Fruit fly (Drosophila melanogaster): ENCODE results near the gene Gr21a.

The Gr21a gene

DNA sequence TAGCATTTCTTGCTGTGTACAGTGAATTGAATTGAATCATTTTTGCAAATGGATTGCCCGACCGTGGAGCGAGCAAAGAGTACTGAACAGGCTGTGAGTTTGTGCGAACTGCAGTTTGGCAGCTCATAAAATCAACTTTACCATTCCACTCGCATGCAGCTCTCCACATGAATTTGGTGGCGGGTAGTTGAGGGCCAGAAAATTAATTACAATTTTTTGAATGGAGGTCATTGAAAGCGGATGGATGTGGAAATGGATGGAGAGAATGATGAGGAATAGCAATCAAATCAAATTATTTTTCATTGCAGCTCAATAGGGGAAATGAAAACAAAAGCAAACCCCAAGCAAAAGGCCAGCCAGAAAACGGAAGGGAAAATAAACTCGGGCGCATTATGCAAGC is 30.6 kb upstream of the Gr21a start, which contains the start of gene GABA-B-R3:
GABA-B-R3 (plus strand) TSS at position 301 of the 400 bp plus-strand sequence.
- no peak for TF ChIP-seq CG9948 (tag; optimal IDR thresholded peaks at IDR 0.05)

dm6 chr2L:750299-750698 is 30.0 kb upstream of the Gr21a start:
- no peak for TF ChIP-seq Ets98B (GFP tag; IDR thresholded peaks at IDR 0.05)
- TF ChIP-seq CG4496 (GFP tag; IDR thresholded peaks at IDR 0.05), result 0 out of 3 replicates have a peak, but pooled peaks have one; percentile 18

DNA sequence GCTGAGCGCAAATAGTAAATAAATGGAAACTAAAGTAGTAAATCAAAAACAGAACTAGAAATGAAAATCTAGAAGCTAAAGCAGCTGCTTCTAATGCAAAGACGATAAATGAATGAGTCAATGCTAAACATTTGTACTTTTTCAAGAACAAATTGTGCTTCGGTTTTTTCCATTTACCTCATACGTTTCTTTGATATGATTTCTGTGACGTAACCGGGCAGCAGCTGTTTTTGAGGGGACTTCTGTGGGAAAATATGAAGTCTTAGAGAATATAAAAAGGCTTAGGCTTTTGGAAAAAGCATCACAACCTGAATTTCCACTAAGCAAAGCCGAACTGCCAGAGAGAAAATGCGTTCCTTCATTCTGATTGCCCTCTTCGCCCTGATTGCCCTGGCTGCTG is 7.0 kb upstream of the Gr21a start, which contains the start of gene CG12506:
CG12506 (plus strand) TSS at position 301 of the 400 bp plus-strand sequence.
- TF ChIP-seq CG4496 (GFP tag; IDR thresholded peaks at IDR 0.05) (no peak), CG13204 (GFP tag; optimal IDR thresholded peaks at IDR 0.05) (no peak), CG8159 (tag; optimal IDR thresholded peaks at IDR 0.05) (no peak), CG15710 (tag; optimal IDR thresholded peaks at IDR 0.05) (no peak), Pif1A (GFP tag; optimal IDR thresholded peaks at IDR 0.05) (no peak), CG10348 (GFP tag; IDR thresholded peaks at IDR 0.05) (no peak), CG32121 (GFP tag; IDR thresholded peaks at IDR 0.05) (no peak), Ets98B (GFP tag; IDR thresholded peaks at IDR 0.05) (no peak), CG34367 (tag; optimal IDR thresholded peaks at IDR 0.05) (no peak), D1 (tag; optimal IDR thresholded peaks at IDR 0.05) (no peak), CG8301 (tag; optimal IDR thresholded peaks at IDR 0.05) (no peak), EcR (GFP tag; optimal IDR thresholded peaks at IDR 0.05) (no peak), fd96Ca (GFP tag; IDR thresholded peaks at IDR 0.05) (no peak), CG17806 (tag; optimal IDR thresholded peaks at IDR 0.05) (no peak), Pif1B (GFP tag; optimal IDR thresholded peaks at IDR 0.05) (no peak)

DNA sequence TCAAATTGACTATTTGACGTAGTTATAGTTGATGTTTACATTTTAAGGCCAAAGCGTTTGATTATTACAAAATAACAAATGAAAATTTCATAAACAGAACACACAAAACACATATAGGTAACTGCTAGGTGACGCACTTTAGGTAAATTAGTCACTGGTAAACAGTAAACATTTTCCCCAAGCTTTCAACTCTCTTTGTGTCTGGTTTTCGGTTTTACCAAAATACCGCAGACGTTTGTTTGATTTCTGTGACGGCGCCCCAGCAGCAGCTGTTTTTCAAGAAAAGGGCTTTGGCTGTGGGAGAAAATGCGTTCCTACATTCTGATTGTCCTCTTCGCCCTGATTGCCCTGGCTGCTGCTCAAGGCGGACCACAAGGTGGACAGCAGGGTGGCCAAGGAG is 4.0 kb upstream of the Gr21a start, which contains the start of gene CG13946:
CG13946 (plus strand) TSS at position 301 of the 400 bp plus-strand sequence.
- TF ChIP-seq gl (tag; optimal IDR thresholded peaks at IDR 0.05) (no peak), CG15710 (tag; optimal IDR thresholded peaks at IDR 0.05) (no peak), CG4496 (GFP tag; IDR thresholded peaks at IDR 0.05) (no peak), CG34367 (tag; optimal IDR thresholded peaks at IDR 0.05) (no peak), rn (GFP tag; IDR thresholded peaks at IDR 0.05) (no peak), CG14655 (GFP tag; optimal IDR thresholded peaks at IDR 0.05) (no peak), D1 (tag; optimal IDR thresholded peaks at IDR 0.05) (no peak), CG10348 (GFP tag; IDR thresholded peaks at IDR 0.05) (no peak)

DNA sequence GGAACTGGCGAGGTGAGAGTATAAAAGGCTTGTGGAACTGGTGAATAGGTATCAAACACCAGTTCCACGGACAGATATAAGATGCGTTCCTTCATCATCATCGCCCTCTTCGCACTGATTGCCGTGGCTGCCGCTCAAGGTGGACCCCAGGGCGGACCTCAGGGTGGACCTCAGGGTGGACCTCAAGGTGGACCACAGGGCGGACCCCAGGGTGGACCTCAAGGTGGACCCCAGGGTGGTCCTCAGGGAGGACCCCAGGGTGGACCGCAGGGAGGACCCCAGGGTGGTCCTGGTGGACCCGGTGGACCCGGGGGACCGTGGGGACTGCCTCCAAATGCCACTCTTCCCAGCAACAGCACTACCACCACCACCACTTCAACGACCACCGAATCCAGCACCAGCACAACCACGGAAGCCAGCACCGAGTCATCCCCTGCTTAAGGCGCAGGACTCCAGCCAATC is 1.1 kb upstream of the Gr21a start, which contains the start of gene CG13947:
CG13947 (plus strand) TSS at position 51 of the 462 bp plus-strand sequence.
- TF ChIP-seq gl (tag; optimal IDR thresholded peaks at IDR 0.05) (no peak), EcR (GFP tag; optimal IDR thresholded peaks at IDR 0.05) (no peak), CG4496 (GFP tag; IDR thresholded peaks at IDR 0.05) (no peak), Pif1B (GFP tag; optimal IDR thresholded peaks at IDR 0.05) (no peak)

DNA sequence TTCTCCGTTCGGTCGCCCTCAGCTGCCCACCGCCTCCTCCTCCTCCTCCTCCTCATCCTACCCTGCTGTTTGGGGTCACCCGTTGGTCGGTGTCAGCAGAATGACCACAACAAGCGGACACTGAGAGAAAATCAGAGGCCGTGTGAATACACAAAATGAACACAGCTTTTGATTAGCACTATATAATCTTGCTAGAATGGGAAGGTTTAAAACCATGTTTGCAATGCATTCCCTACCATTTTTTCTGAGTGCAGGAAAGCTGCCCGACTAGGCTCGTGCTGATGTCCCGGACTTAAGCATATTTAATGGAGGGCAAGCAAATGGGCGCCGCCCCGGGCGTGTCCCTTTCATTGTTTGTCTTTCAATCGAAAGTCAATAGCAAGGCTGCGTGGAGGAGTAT is 569 bp downstream of the Gr21a start:
- TF ChIP-seq CG14655 (GFP tag; optimal IDR thresholded peaks at IDR 0.05), result no peak
- no peak for TF ChIP-seq Pif1B (GFP tag; optimal IDR thresholded peaks at IDR 0.05)

DNA sequence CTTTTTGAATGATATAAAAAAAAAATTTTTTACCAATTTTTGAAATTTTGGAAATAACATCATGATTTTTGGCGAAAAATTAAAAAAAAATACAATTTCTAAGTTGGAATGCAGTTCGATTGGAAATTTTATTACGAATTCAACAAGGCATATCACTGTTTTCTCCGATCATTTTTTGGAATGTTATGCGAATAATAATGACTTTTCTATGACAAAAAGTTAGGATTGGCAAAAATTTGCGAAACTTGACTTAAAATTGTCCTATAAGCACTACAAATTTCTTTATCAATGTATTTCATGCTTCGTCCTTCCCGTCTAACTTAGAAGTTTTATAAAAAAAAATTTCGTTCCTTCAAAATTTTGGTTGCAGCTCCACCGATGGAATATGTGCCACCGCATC is 3.8 kb downstream of the Gr21a start, which contains the start of gene CG3544:
CG3544 (plus strand) TSS at position 301 of the 400 bp plus-strand sequence.
- no peak for TF ChIP-seq CG10348 (GFP tag; IDR thresholded peaks at IDR 0.05)
- no peak for TF ChIP-seq Snoo (tag; optimal IDR thresholded peaks at IDR 0.05)
- no peak for TF ChIP-seq Ets98B (GFP tag; IDR thresholded peaks at IDR 0.05)
- TF ChIP-seq CG14655 (GFP tag; optimal IDR thresholded peaks at IDR 0.05), result no peak
- no peak for TF ChIP-seq CG4496 (GFP tag; IDR thresholded peaks at IDR 0.05)
- no peak for TF ChIP-seq rn (GFP tag; IDR thresholded peaks at IDR 0.05)
- TF ChIP-seq fd96Ca (GFP tag; IDR thresholded peaks at IDR 0.05), result no peak
- TF ChIP-seq CG17806 (tag; optimal IDR thresholded peaks at IDR 0.05), result no peak
- no peak for TF ChIP-seq D1 (tag; optimal IDR thresholded peaks at IDR 0.05)

DNA sequence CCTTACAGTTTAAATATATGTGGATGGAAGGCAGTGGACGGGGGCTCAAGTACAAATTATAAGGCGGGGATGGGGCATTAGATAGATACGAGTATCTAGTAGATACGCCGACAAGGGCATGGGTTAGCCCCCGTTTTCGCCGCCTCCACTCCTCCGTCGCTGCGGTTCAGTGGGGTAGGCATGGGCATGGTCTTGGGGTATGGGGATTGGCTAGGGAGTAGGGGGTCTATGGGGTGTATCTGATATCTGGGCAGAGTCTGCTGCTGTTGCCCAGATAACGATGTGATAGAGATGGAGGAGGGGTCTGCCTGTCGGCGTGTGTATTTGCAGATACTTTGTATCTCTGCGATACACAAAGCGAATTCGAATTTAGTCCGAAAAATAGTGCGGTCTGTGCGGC is 9.7 kb downstream of the Gr21a start:
- TF ChIP-seq CG12605 (GFP tag; IDR thresholded peaks at IDR 0.05), result no peak
- no peak for TF ChIP-seq CG8159 (tag; optimal IDR thresholded peaks at IDR 0.05)
- no peak for TF ChIP-seq CG10348 (GFP tag; IDR thresholded peaks at IDR 0.05)
- no peak for TF ChIP-seq CG8301 (tag; optimal IDR thresholded peaks at IDR 0.05)
- no peak for TF ChIP-seq CG32121 (GFP tag; IDR thresholded peaks at IDR 0.05)

Measured in whole organism, pupa.